Worm (Caenorhabditis elegans) whole organism, young adult: ENCODE results near the gene T04F3.3.

Experiments
- B0261.1 ChIP-seq: sonication (generic microtip); optimal IDR thresholded peaks from 2 replicates; lab custom pipeline; 2016; ENCODE audit warnings: mild to moderate bottlenecking, missing genetic modification characterization, moderate library complexity, missing compliant biosample characterization
- C06A6.2 ChIP-seq: fragments of 200-800 bp; sonication (Bioruptor generic); conservative IDR thresholded peaks from 2 replicates; pipeline ENCODE4 v1.3.6; 2022; ENCODE audit warnings: missing genetic modification characterization, missing compliant biosample characterization
- F10E7.11 ChIP-seq: sonication (generic microtip); optimal IDR thresholded peaks from 2 replicates; lab custom pipeline; 2017; ENCODE audit warnings: mild to moderate bottlenecking, missing genetic modification characterization, moderate library complexity, missing compliant biosample characterization
- F23B12.7 ChIP-seq: sonication (generic microtip); optimal IDR thresholded peaks from 2 replicates; lab custom pipeline; 2017; ENCODE audit warnings: missing genetic modification characterization, mild to moderate bottlenecking, missing compliant biosample characterization, antibody characterized with exemption, moderate library complexity; ENCODE audit not compliant: insufficient read depth
- F49E8.2 ChIP-seq: sonication (generic microtip); optimal IDR thresholded peaks from 3 replicates; lab custom pipeline; 2017; ENCODE audit warnings: missing genetic modification characterization, mild to moderate bottlenecking, missing compliant biosample characterization, antibody characterized with exemption, moderate library complexity; ENCODE audit not compliant: insufficient read depth
- F57A8.1 ChIP-seq: fragments of 200-800 bp; sonication (Bioruptor generic); optimal IDR thresholded peaks from 2 replicates; lab custom pipeline; 2018; ENCODE audit warnings: mild to moderate bottlenecking, missing genetic modification characterization, moderate library complexity, missing compliant biosample characterization
- Y53F4B.3 ChIP-seq: fragments of 200-800 bp; sonication (Bioruptor generic); IDR thresholded peaks from 2 replicates; pipeline ENCODE4 v1.3.6; 2022; ENCODE audit warnings: missing genetic modification reagents, missing genetic modification characterization, missing compliant biosample characterization
- Y53G8AR.9 ChIP-seq: fragments of 200-800 bp; sonication (Bioruptor generic); conservative IDR thresholded peaks from 2 replicates; pipeline ENCODE4 v1.3.6; 2022; ENCODE audit warnings: missing genetic modification reagents, missing genetic modification characterization, missing compliant biosample characterization
- Y67H2A.10 ChIP-seq: fragments of 200-800 bp; sonication (Bioruptor generic); conservative IDR thresholded peaks from 2 replicates; pipeline ENCODE4 v1.3.6; 2022; ENCODE audit warnings: missing genetic modification reagents, missing genetic modification characterization, missing compliant biosample characterization
- Y79H2A.3 ChIP-seq: fragments of 200-800 bp; sonication (Bioruptor generic); conservative IDR thresholded peaks from 2 replicates; pipeline ENCODE4 v1.3.6; 2022; ENCODE audit warnings: missing genetic modification reagents, missing genetic modification characterization, missing compliant biosample characterization
- aptf-2 ChIP-seq: fragments of 200-800 bp; sonication (Bioruptor generic); conservative IDR thresholded peaks from 2 replicates; pipeline ENCODE4 v1.3.6; 2022; ENCODE audit warnings: missing genetic modification reagents, missing genetic modification characterization, missing compliant biosample characterization
- athp-1 ChIP-seq: sonication (generic microtip); optimal IDR thresholded peaks from 2 replicates; lab custom pipeline; 2017; ENCODE audit warnings: mild to moderate bottlenecking, missing genetic modification characterization, missing compliant biosample characterization
- attf-3 ChIP-seq: fragments of 200-800 bp; sonication (Bioruptor generic); conservative IDR thresholded peaks from 2 replicates; pipeline ENCODE4 v1.3.6; 2022; ENCODE audit warnings: missing genetic modification reagents, missing genetic modification characterization, missing compliant biosample characterization
- ccch-3 ChIP-seq: fragments of 200-800 bp; sonication (Bioruptor generic); optimal IDR thresholded peaks from 2 replicates; lab custom pipeline; 2018; ENCODE audit warnings: mild to moderate bottlenecking, missing genetic modification characterization, missing compliant biosample characterization
- cebp-2 ChIP-seq: fragments of 200-800 bp; sonication (Bioruptor generic); IDR thresholded peaks from 2 replicates; pipeline ENCODE4 v1.3.6; 2022; ENCODE audit warnings: missing genetic modification characterization, missing compliant biosample characterization
- ceh-27 ChIP-seq: fragments of 200-800 bp; sonication (Bioruptor generic); optimal IDR thresholded peaks from 2 replicates; lab custom pipeline; 2018; ENCODE audit warnings: mild to moderate bottlenecking, missing genetic modification characterization, moderate library complexity, missing compliant biosample characterization
- die-1 ChIP-seq: sonication (generic microtip); optimal IDR thresholded peaks from 2 replicates; lab custom pipeline; 2016; ENCODE audit warnings: missing genotype, mild to moderate bottlenecking, missing genetic modification characterization, missing compliant biosample characterization
- dpff-1 ChIP-seq: sonication (generic microtip); optimal IDR thresholded peaks from 2 replicates; lab custom pipeline; 2017; ENCODE audit warnings: mild to moderate bottlenecking, missing genetic modification characterization, missing compliant biosample characterization
- dpl-1 ChIP-seq: fragments of 150-350 bp; optimal IDR thresholded peaks from 2 replicates; lab custom pipeline; 2014; ENCODE audit warnings: missing biosample characterization, missing genetic modification reagents, missing genetic modification characterization
- efl-1 ChIP-seq: fragments of 150-350 bp; optimal IDR thresholded peaks from 2 replicates; lab custom pipeline; 2014; ENCODE audit warnings: missing biosample characterization, missing genetic modification reagents, missing genetic modification characterization
- ets-4 ChIP-seq: fragments of 200-800 bp; sonication (Bioruptor generic); optimal IDR thresholded peaks from 2 replicates; lab custom pipeline; 2018; ENCODE audit warnings: mild to moderate bottlenecking, missing genetic modification characterization, missing compliant biosample characterization
- hmg-1.2 ChIP-seq: fragments of 200-800 bp; sonication (Bioruptor generic); IDR thresholded peaks from 2 replicates; pipeline ENCODE4 v1.3.6; 2022; ENCODE audit warnings: missing genetic modification reagents, missing genetic modification characterization, missing compliant biosample characterization
- hsf-1 ChIP-seq: fragments of 200-800 bp; sonication (Bioruptor generic); IDR thresholded peaks from 2 replicates; pipeline ENCODE4 v1.3.6; 2022; ENCODE audit warnings: missing genetic modification reagents, missing genetic modification characterization, missing compliant biosample characterization
- lin-35 ChIP-seq, 3 experiments: fragments of 150-350 bp in 2 of 3; sonication (generic microtip) in 1 of 3; optimal IDR thresholded peaks; 2 replicates each; lab custom pipeline; 2014 to 2018; ENCODE audit warnings: missing biosample characterization in 3 of 3, missing genetic modification characterization in 3 of 3, missing genetic modification reagents in 3 of 3
- lin-40 ChIP-seq: sonication (generic microtip); optimal IDR thresholded peaks from 2 replicates; lab custom pipeline; 2016; ENCODE audit warnings: missing genetic modification characterization, mild to moderate bottlenecking, missing compliant biosample characterization, missing genotype, missing genetic modification reagents
- lir-1 ChIP-seq: fragments of 200-800 bp; sonication (Bioruptor generic); conservative IDR thresholded peaks from 2 replicates; pipeline ENCODE4 v1.3.6; 2022; ENCODE audit warnings: missing genetic modification reagents, missing genetic modification characterization, missing compliant biosample characterization
- madf-6 ChIP-seq: fragments of 200-800 bp; sonication (Bioruptor generic); IDR thresholded peaks from 2 replicates; pipeline ENCODE4 v1.3.6; 2022; ENCODE audit warnings: missing genetic modification reagents, missing genetic modification characterization, missing compliant biosample characterization
- mcd-1 ChIP-seq: fragments of 200-800 bp; sonication (Bioruptor generic); IDR thresholded peaks from 2 replicates; pipeline ENCODE4 v1.3.6; 2022; ENCODE audit warnings: missing genetic modification reagents, missing genetic modification characterization, missing compliant biosample characterization
- mes-4 ChIP-seq: sonication (generic microtip); optimal IDR thresholded peaks from 2 replicates; lab custom pipeline; 2016; ENCODE audit warnings: missing genotype, missing genetic modification characterization, missing compliant biosample characterization
- mxl-1 ChIP-seq: sonication (generic microtip); optimal IDR thresholded peaks from 2 replicates; lab custom pipeline; 2016; ENCODE audit warnings: missing genetic modification characterization, missing compliant biosample characterization
- nfya-2 ChIP-seq: fragments of 200-800 bp; sonication (Bioruptor generic); IDR thresholded peaks from 2 replicates; pipeline ENCODE4 v1.3.6; 2022; ENCODE audit warnings: missing genetic modification reagents, missing genetic modification characterization, missing compliant biosample characterization
- nfyb-1 ChIP-seq: fragments of 200-800 bp; sonication (Bioruptor generic); IDR thresholded peaks from 2 replicates; pipeline ENCODE4 v1.3.6; 2022; ENCODE audit warnings: missing genetic modification reagents, missing genetic modification characterization, missing compliant biosample characterization
- nhr-27 ChIP-seq: fragments of 200-800 bp; sonication (Bioruptor generic); optimal IDR thresholded peaks from 2 replicates; lab custom pipeline; 2018; ENCODE audit warnings: mild to moderate bottlenecking, missing genetic modification characterization, moderate library complexity, missing compliant biosample characterization
- nhr-80 ChIP-seq: sonication (generic microtip); optimal IDR thresholded peaks from 2 replicates; lab custom pipeline; 2016; ENCODE audit warnings: missing genetic modification characterization, missing compliant biosample characterization
- nhr-90 ChIP-seq: sonication (generic microtip); optimal IDR thresholded peaks from 2 replicates; lab custom pipeline; 2016; ENCODE audit warnings: missing genotype, mild to moderate bottlenecking, missing genetic modification characterization, missing compliant biosample characterization
- pha-4 ChIP-seq: fragments of 150-350 bp; sonication (generic microtip); optimal IDR thresholded peaks from 2 replicates; lab custom pipeline; 2014; ENCODE audit warnings: missing biosample characterization, missing genetic modification reagents, missing genetic modification characterization
- rcor-1 ChIP-seq: fragments of 200-800 bp; sonication (Bioruptor generic); IDR thresholded peaks from 2 replicates; pipeline ENCODE4 v1.3.6; 2022; ENCODE audit warnings: missing genetic modification reagents, missing genetic modification characterization, missing compliant biosample characterization
- repo-1 ChIP-seq: sonication (generic microtip); optimal IDR thresholded peaks from 2 replicates; lab custom pipeline; 2017; ENCODE audit warnings: mild to moderate bottlenecking, missing genetic modification characterization, missing compliant biosample characterization
- rpc-1 ChIP-seq, 2 experiments: fragments of 150-350 bp in 1 of 2; sonication (generic microtip) in 1 of 2; optimal IDR thresholded peaks; 2 replicates each; lab custom pipeline; 2014 to 2018; ENCODE audit warnings: missing biosample characterization in 1 of 2, missing genetic modification characterization in 1 of 2, missing genetic modification reagents in 1 of 2, missing genotype in 1 of 2
- sdz-38 ChIP-seq: sonication (generic microtip); optimal IDR thresholded peaks from 2 replicates; lab custom pipeline; 2016; ENCODE audit warnings: missing genotype, missing genetic modification characterization, missing compliant biosample characterization
- sea-2 ChIP-seq: fragments of 200-800 bp; sonication (Bioruptor generic); IDR thresholded peaks from 2 replicates; pipeline ENCODE4 v1.3.6; 2022; ENCODE audit warnings: missing genetic modification characterization, missing compliant biosample characterization
- tlf-1 ChIP-seq: fragments of 200-800 bp; sonication (Bioruptor generic); optimal IDR thresholded peaks from 2 replicates; lab custom pipeline; 2018; ENCODE audit warnings: mild to moderate bottlenecking, missing genetic modification characterization, missing compliant biosample characterization
- unc-62 ChIP-seq: fragments of 150-350 bp; optimal IDR thresholded peaks from 2 replicates; lab custom pipeline; 2014; ENCODE audit warnings: missing biosample characterization, missing genetic modification reagents, missing genetic modification characterization
- ztf-22 ChIP-seq: fragments of 200-800 bp; sonication (Bioruptor generic); optimal IDR thresholded peaks from 2 replicates; lab custom pipeline; 2018; ENCODE audit warnings: mild to moderate bottlenecking, missing genetic modification characterization, moderate library complexity, missing compliant biosample characterization
- ztf-26 ChIP-seq: sonication (generic microtip); optimal IDR thresholded peaks from 2 replicates; lab custom pipeline; 2017; ENCODE audit warnings: missing genetic modification characterization, missing compliant biosample characterization

Gene T04F3.3

ce11 chrV:11733460-11733859, 25.3 kb upstream of the T04F3.3 start, which contains the start of gene npp-22 (continued):
- TF ChIP-seq F23B12.7 (tag; lab: Kevin White, UChicago) = no peak
- TF ChIP-seq cebp-2 (GFP tag; lab: Robert Waterston, UW) = no peak
- peak in 1 of 3 experiments; percentile 61 for TF ChIP-seq lin-35 (GFP tag; optimal IDR thresholded peaks at IDR 0.05; lab: Kevin White, UChicago)
- TF ChIP-seq ceh-27 = no peak
- TF ChIP-seq lir-1 (GFP tag; lab: Robert Waterston, UW) = no peak
- TF ChIP-seq Y67H2A.10 (GFP tag; lab: Robert Waterston, UW) = no peak
- TF ChIP-seq efl-1 = peak; percentile 89
- TF ChIP-seq dpl-1 (GFP tag; lab: Kevin White, UChicago) = peak; percentile 85
- TF ChIP-seq F49E8.2 (tag; lab: Kevin White, UChicago) = no peak
- no peak for TF ChIP-seq attf-3 (GFP tag; lab: Robert Waterston, UW)
- no peak for TF ChIP-seq unc-62 (GFP tag; lab: Kevin White, UChicago)
- no peak for TF ChIP-seq nhr-27
- no peak for TF ChIP-seq hsf-1 (GFP tag; lab: Robert Waterston, UW)
- peak; percentile 74; the same call in 1 of the 2 replicates for TF ChIP-seq madf-6 (GFP tag; lab: Robert Waterston, UW)

- no peak for TF ChIP-seq mcd-1 (GFP tag; lab: Robert Waterston, UW)
- no peak for TF ChIP-seq nhr-90
- TF ChIP-seq rcor-1 = no peak
- no peak for TF ChIP-seq repo-1 (tag; lab: Kevin White, UChicago)
- no peak for TF ChIP-seq nhr-80
- no peak for TF ChIP-seq Y53F4B.3 (GFP tag; lab: Robert Waterston, UW)
- no peak for TF ChIP-seq mes-4
- TF ChIP-seq hmg-1.2 = no peak
- no peak for TF ChIP-seq mxl-1
- no peak for TF ChIP-seq sea-2 (GFP tag; lab: Robert Waterston, UW)
- TF ChIP-seq B0261.1 (tag; lab: Kevin White, UChicago) = no peak
- no peak for TF ChIP-seq tlf-1 (GFP tag; lab: Kevin White, UChicago)
- TF ChIP-seq Y79H2A.3 (GFP tag; lab: Robert Waterston, UW) = no peak
- no peak for TF ChIP-seq pha-4 (tag; lab: Kevin White, UChicago)
- no peak for TF ChIP-seq nfyb-1 (GFP tag; lab: Robert Waterston, UW)
- TF ChIP-seq nfya-2 (GFP tag; lab: Robert Waterston, UW) = no peak
- TF ChIP-seq Y53G8AR.9 = no peak
- no peak for TF ChIP-seq die-1 (tag; lab: Kevin White, UChicago)
- no peak for TF ChIP-seq rpc-1 (optimal IDR thresholded peaks at IDR 0.05; lab: Kevin White, UChicago)
- no peak for TF ChIP-seq rpc-1 (tag; optimal IDR thresholded peaks at IDR 0.05; lab: Kevin White, UChicago)
- TF ChIP-seq, all 124 proteins: peak for 0
These were observed 21.8 kb upstream of the T04F3.3 start, which contains the start of gene spe-42 for ce11 chrV:11736896-11737295. TSS of gene spe-42 (minus strand) at chrV:11736996.

ce11 chrV:11737333-11737732, 21.4 kb upstream of the T04F3.3 start:
- TF ChIP-seq ztf-26 (tag; lab: Kevin White, UChicago) (no peak), lin-40 (no peak), ets-4 (GFP tag; lab: Kevin White, UChicago) (no peak), B0261.1 (tag; lab: Kevin White, UChicago) (no peak), F10E7.11 (tag; lab: Kevin White, UChicago) (no peak), dpff-1 (tag; lab: Kevin White, UChicago) (no peak), Y67H2A.10 (GFP tag; lab: Robert Waterston, UW) (no peak), athp-1 (tag; lab: Kevin White, UChicago) (no peak), sdz-38 (tag; lab: Kevin White, UChicago) (no peak), ccch-3 (GFP tag; lab: Kevin White, UChicago) (no peak), hmg-1.2 (no peak), ztf-22 (GFP tag; lab: Kevin White, UChicago) (no peak), aptf-2 (GFP tag; lab: Robert Waterston, UW) (no peak), F57A8.1 (GFP tag; lab: Kevin White, UChicago) (no peak), C06A6.2 (GFP tag; lab: Robert Waterston, UW) (no peak)
